Worm (Caenorhabditis elegans): Measurements from ENCODE around the gene M6.11.

The M6.11 gene

DNA sequence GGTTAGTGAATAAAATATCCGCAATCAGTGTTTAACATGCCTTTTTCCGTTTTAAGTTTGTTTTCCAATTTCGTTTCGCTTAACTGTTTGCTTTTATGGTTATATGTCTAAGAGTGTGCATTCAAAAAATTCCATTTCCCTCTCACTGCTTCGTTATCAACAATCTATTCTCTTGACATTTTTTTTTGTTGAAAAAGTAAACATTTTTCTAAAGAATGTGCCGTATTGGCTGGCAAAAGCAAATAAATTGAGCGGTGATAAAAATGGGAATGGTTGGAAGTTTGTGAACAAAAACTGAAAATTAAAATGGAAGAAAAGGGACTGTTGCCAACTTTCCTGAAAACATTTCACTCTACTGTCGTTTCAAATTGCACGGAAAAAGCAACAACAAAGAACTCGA, 10.3 kb upstream of the M6.11 start:
- no peak for TF ChIP-seq fkh-4 (tag; optimal IDR thresholded peaks at IDR 0.05; ENCODE audit: borderline replicate concordance)
- no peak for TF ChIP-seq mab-9 (GFP tag; IDR thresholded peaks at IDR 0.05)
- peak in 1 of 2 experiments; percentile 24 for TF ChIP-seq lin-35 (GFP tag; optimal IDR thresholded peaks at IDR 0.05)
- TF ChIP-seq elt-2 (tag; optimal IDR thresholded peaks at IDR 0.05), result peak; percentile 42
- no peak for TF ChIP-seq efl-1 (optimal IDR thresholded peaks at IDR 0.05)
- TF ChIP-seq efl-1 (GFP tag; optimal IDR thresholded peaks at IDR 0.05 in 1 of 2), result peak in 1 of 2 experiments; percentile 79

DNA sequence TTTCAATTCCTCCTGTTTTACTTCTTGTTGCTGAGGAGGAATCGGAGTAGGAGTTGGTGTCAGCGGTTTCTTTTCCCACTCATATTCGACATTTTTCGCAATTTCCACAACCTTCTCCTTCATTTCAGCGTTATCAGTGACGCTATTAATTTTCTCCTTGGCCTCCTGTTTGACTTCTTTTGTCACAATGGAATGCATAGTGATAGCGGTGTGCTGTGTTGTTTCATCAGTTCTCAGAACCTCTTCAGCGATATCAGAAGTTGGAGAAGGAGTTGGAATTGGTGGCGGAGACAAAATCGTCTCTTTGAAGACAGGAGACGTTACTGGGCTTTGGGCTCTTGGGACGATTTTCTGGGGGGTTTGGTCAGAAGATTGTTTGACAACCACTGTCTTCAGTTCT, 5.2 kb upstream of the M6.11 start:
- TF ChIP-seq unc-130 (tag; optimal IDR thresholded peaks at IDR 0.05) (no peak), elt-2 (tag; optimal IDR thresholded peaks at IDR 0.05) (peak; percentile 19), mef-2 (tag; optimal IDR thresholded peaks at IDR 0.05) (no peak), unc-86 (tag; optimal IDR thresholded peaks at IDR 0.05) (no peak), tbx-2 (tag; optimal IDR thresholded peaks at IDR 0.05) (no peak)

DNA sequence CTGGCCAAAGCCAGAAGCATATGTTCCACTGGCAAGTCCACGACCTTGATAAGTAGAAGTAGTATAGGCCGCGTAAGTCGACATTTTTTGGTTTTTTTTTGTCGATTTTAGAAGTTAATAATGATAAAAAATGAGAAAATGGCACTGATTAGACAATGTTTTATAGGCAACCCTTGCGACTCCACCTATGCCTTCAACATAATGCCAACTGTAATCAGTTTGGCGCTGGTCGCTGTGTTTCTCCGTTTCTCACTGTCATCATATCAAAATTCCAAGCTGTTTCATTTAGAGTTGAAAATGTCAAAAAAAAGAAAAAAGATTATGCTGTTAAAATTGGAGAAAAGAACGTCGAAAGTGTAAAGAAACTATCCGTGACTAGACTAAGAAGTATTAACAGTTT, 4.2 kb upstream of the M6.11 start:
- TF ChIP-seq egl-27 (tag; optimal IDR thresholded peaks at IDR 0.05) (no peak), unc-30 (tag; optimal IDR thresholded peaks at IDR 0.05) (no peak), elt-2 (tag; optimal IDR thresholded peaks at IDR 0.05) (peak; percentile 73), xbp-1 (tag; optimal IDR thresholded peaks at IDR 0.05) (no peak), tlp-1 (tag; optimal IDR thresholded peaks at IDR 0.05) (no peak), C16A3.4 (tag; optimal IDR thresholded peaks at IDR 0.05) (no peak), ets-5 (GFP tag; IDR thresholded peaks at IDR 0.05) (no peak), nhr-85 (tag) (no peak), lin-15B (tag; optimal IDR thresholded peaks at IDR 0.05) (no peak), nhr-47 (tag; optimal IDR thresholded peaks at IDR 0.05) (no peak), fkh-10 (GFP tag; optimal IDR thresholded peaks at IDR 0.05) (no peak), zag-1 (tag; optimal IDR thresholded peaks at IDR 0.05) (no peak), hlh-17 (GFP tag; optimal IDR thresholded peaks at IDR 0.05; ENCODE audit: borderline replicate concordance) (no peak), nhr-90 (tag; optimal IDR thresholded peaks at IDR 0.05; ENCODE audit: poor library complexity) (peak; percentile 19), mep-1 (tag; optimal IDR thresholded peaks at IDR 0.05) (no peak), ceh-8 (GFP tag; optimal IDR thresholded peaks at IDR 0.05) (no peak), fos-1 (tag; optimal IDR thresholded peaks at IDR 0.05) (no peak), egl-13 (tag; optimal IDR thresholded peaks at IDR 0.05) (no peak), lir-3 (tag; optimal IDR thresholded peaks at IDR 0.05; ENCODE audit: poor library complexity) (no peak), blmp-1 (tag; optimal IDR thresholded peaks at IDR 0.05) (no peak), lin-35 (GFP tag; optimal IDR thresholded peaks at IDR 0.05) (peak in 1 of 2 experiments; percentile 11), unc-86 (tag; optimal IDR thresholded peaks at IDR 0.05) (no peak), nhr-28 (tag; optimal IDR thresholded peaks at IDR 0.05) (no peak)

DNA sequence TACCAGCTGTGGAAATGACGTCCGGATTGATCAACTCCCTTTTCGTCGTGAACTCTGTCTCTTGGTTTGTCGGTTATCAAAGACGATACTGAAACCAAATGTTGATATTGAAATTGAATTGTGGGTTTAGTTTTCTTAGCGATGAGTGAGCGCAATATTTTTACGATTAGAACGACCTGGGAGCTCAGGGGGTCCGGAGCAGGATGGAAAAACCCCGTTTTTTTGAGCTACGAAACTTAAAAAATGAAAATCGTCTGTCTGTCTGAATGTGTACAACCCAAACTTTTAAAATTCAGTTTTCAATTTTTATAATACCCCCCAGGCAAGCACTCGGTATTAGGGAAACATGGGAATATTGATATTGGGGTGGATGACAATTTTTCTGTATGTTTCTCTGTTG, 1.5 kb upstream of the M6.11 start:
- TF ChIP-seq hlh-17 (GFP tag; optimal IDR thresholded peaks at IDR 0.05; ENCODE audit: borderline replicate concordance) (no peak), vab-15 (tag; optimal IDR thresholded peaks at IDR 0.05) (no peak), tbx-2 (tag; optimal IDR thresholded peaks at IDR 0.05) (no peak), lsy-2 (tag; optimal IDR thresholded peaks at IDR 0.05) (no peak), unc-30 (tag; optimal IDR thresholded peaks at IDR 0.05) (no peak), rnt-1 (tag; optimal IDR thresholded peaks at IDR 0.05) (no peak), ceh-90 (tag; optimal IDR thresholded peaks at IDR 0.05) (no peak), ztf-4 (tag; optimal IDR thresholded peaks at IDR 0.05) (no peak), dpl-1 (GFP tag; optimal IDR thresholded peaks at IDR 0.05) (no peak), sptf-1 (tag; optimal IDR thresholded peaks at IDR 0.05) (no peak), pag-3 (tag; optimal IDR thresholded peaks at IDR 0.05; ENCODE audit: borderline replicate concordance, insufficient read depth) (no peak), fkh-10 (GFP tag; optimal IDR thresholded peaks at IDR 0.05) (no peak), snu-23 (GFP tag; optimal IDR thresholded peaks at IDR 0.05) (no peak), nhr-237 (tag; optimal IDR thresholded peaks at IDR 0.05) (no peak), hpl-2 (GFP tag; optimal IDR thresholded peaks at IDR 0.05) (no peak), nhr-28 (tag; optimal IDR thresholded peaks at IDR 0.05) (no peak), nhr-84 (tag; optimal IDR thresholded peaks at IDR 0.05) (no peak), nhr-47 (tag; optimal IDR thresholded peaks at IDR 0.05) (no peak), ets-5 (GFP tag; IDR thresholded peaks at IDR 0.05) (no peak), mef-2 (tag; optimal IDR thresholded peaks at IDR 0.05) (no peak)

Measured in whole organism, L1 larva.